Worm (Caenorhabditis elegans) whole organism, L1 larva: ENCODE results near the gene msp-81.

Source experiments
- C04F5.9 ChIP-seq: sonication (generic microtip); optimal IDR thresholded peaks from 2 replicates; lab custom pipeline; 2016; ENCODE audit warnings: missing genetic modification characterization, missing compliant biosample characterization
- C16A3.4 ChIP-seq: fragments of 150-350 bp; optimal IDR thresholded peaks from 2 replicates; lab custom pipeline; 2014; ENCODE audit warnings: missing biosample characterization, missing genetic modification characterization
- F16B12.6 ChIP-seq: fragments of 150-350 bp; optimal IDR thresholded peaks from 2 replicates; lab custom pipeline; 2014; ENCODE audit warnings: missing biosample characterization, missing genetic modification characterization
- Y116A8C.19 ChIP-seq: sonication (generic microtip); optimal IDR thresholded peaks from 2 replicates; lab custom pipeline; 2016; ENCODE audit warnings: missing compliant biosample characterization, missing genetic modification characterization, borderline replicate concordance
- alr-1 ChIP-seq: fragments of 200-800 bp; sonication (Bioruptor generic); optimal IDR thresholded peaks from 2 replicates; lab custom pipeline; 2018; ENCODE audit warnings: borderline replicate concordance, mild to moderate bottlenecking, missing genetic modification characterization, missing compliant biosample characterization
- aly-2 ChIP-seq: fragments of 150-350 bp; optimal IDR thresholded peaks from 2 replicates; lab custom pipeline; 2014; ENCODE audit warnings: missing biosample characterization, missing genetic modification characterization
- ama-1 ChIP-seq: fragments of 150-350 bp; optimal IDR thresholded peaks from 2 replicates; lab custom pipeline; 2014
- blmp-1 ChIP-seq: fragments of 150-350 bp; optimal IDR thresholded peaks from 2 replicates; lab custom pipeline; 2014; ENCODE audit warnings: missing biosample characterization, missing genetic modification characterization
- ceh-63 ChIP-seq: fragments of 200-800 bp; sonication (Bioruptor generic); optimal IDR thresholded peaks from 2 replicates; lab custom pipeline; 2018; ENCODE audit warnings: mild to moderate bottlenecking, missing genetic modification characterization, missing compliant biosample characterization
- ceh-8 ChIP-seq: fragments of 200-800 bp; sonication (Bioruptor generic); optimal IDR thresholded peaks from 2 replicates; lab custom pipeline; 2018; ENCODE audit warnings: mild to moderate bottlenecking, missing genetic modification characterization, moderate library complexity, missing compliant biosample characterization
- ceh-82 ChIP-seq, 3 experiments: fragments of 150-350 bp in 1 of 3; sonication (generic microtip) in 2 of 3; optimal IDR thresholded peaks; 2 replicates each; lab custom pipeline; 2014 to 2017; ENCODE audit warnings: missing biosample characterization in 3 of 3, missing genetic modification characterization in 3 of 3
- ceh-90 ChIP-seq: sonication (generic microtip); optimal IDR thresholded peaks from 2 replicates; lab custom pipeline; 2016; ENCODE audit warnings: missing genetic modification characterization, missing compliant biosample characterization
- dpl-1 ChIP-seq, 3 experiments: fragments of 150-350 bp in 2 of 3; sonication (generic microtip) in 1 of 3; optimal IDR thresholded peaks; 2 replicates each; lab custom pipeline; 2014 to 2017; ENCODE audit warnings: missing biosample characterization in 3 of 3, missing genetic modification characterization in 3 of 3, missing genetic modification reagents in 3 of 3
- dsc-1 ChIP-seq: sonication (generic microtip); optimal IDR thresholded peaks from 2 replicates; lab custom pipeline; 2016; ENCODE audit warnings: mild to moderate bottlenecking, missing genetic modification characterization, missing compliant biosample characterization
- efl-1 ChIP-seq, 4 experiments: fragments of 150-350 bp; optimal IDR thresholded peaks in 3 of 4; peaks in 1 of 4; 1 replicate in 1 of 4; 2 replicates in 3 of 4; lab custom pipeline; 2014; ENCODE audit warnings: missing biosample characterization in 2 of 4, missing genetic modification characterization in 2 of 4, missing genetic modification reagents in 2 of 4
- egl-27 ChIP-seq, 2 experiments: fragments of 150-350 bp in 1 of 2; sonication (generic microtip); optimal IDR thresholded peaks; 3 replicates each; lab custom pipeline; 2017 to 2018; ENCODE audit warnings: missing biosample characterization in 2 of 2, missing genetic modification characterization in 2 of 2, missing genetic modification reagents in 2 of 2
- elt-2 ChIP-seq: sonication (generic microtip); optimal IDR thresholded peaks from 2 replicates; lab custom pipeline; 2016; ENCODE audit warnings: missing genetic modification characterization, mild to moderate bottlenecking, inconsistent platforms, missing compliant biosample characterization, missing genetic modification reagents
- elt-3 ChIP-seq, 6 experiments: fragments of 150-350 bp in 1 of 6; sonication (generic microtip); optimal IDR thresholded peaks; 2 replicates each; lab custom pipeline; 2017 to 2018; ENCODE audit warnings: missing biosample characterization in 6 of 6, missing genetic modification characterization in 6 of 6, inconsistent platforms in 1 of 6
- fos-1 ChIP-seq: fragments of 150-350 bp; optimal IDR thresholded peaks from 2 replicates; lab custom pipeline; 2014; ENCODE audit warnings: missing biosample characterization, missing genetic modification characterization
- hlh-17 ChIP-seq: fragments of 200-800 bp; sonication (Bioruptor generic); optimal IDR thresholded peaks from 2 replicates; lab custom pipeline; 2018; ENCODE audit warnings: missing genetic modification characterization, mild to moderate bottlenecking, missing compliant biosample characterization, moderate library complexity, borderline replicate concordance
- isw-1 ChIP-seq: fragments of 200-800 bp; sonication (Bioruptor generic); IDR thresholded peaks from 2 replicates; pipeline ENCODE4 v1.3.6; 2022; ENCODE audit warnings: missing genetic modification characterization, missing compliant biosample characterization
- lin-13 ChIP-seq: fragments of 150-350 bp; optimal IDR thresholded peaks from 2 replicates; lab custom pipeline; 2014; ENCODE audit warnings: missing biosample characterization, missing genetic modification reagents, missing genetic modification characterization
- lin-14 ChIP-seq: fragments of 200-800 bp; sonication (Bioruptor generic); optimal IDR thresholded peaks from 2 replicates; lab custom pipeline; 2018; ENCODE audit warnings: mild to moderate bottlenecking, missing genetic modification characterization, moderate library complexity, missing compliant biosample characterization
- lin-15B ChIP-seq: fragments of 150-350 bp; sonication (generic microtip); optimal IDR thresholded peaks from 3 replicates; lab custom pipeline; 2014; ENCODE audit warnings: missing biosample characterization, missing genetic modification characterization
- lin-35 ChIP-seq, 2 experiments: fragments of 150-350 bp; optimal IDR thresholded peaks; 2 replicates each; lab custom pipeline; 2014; ENCODE audit warnings: missing biosample characterization in 2 of 2, missing genetic modification characterization in 2 of 2, missing genetic modification reagents in 2 of 2
- lin-39 ChIP-seq: fragments of 150-350 bp; optimal IDR thresholded peaks from 2 replicates; lab custom pipeline; 2014; ENCODE audit warnings: missing biosample characterization, missing genetic modification reagents, missing genetic modification characterization
- lir-3 ChIP-seq: sonication (generic microtip); optimal IDR thresholded peaks from 2 replicates; lab custom pipeline; 2016; ENCODE audit warnings: mild to moderate bottlenecking, missing genetic modification characterization, moderate library complexity, missing compliant biosample characterization; ENCODE audit not compliant: poor library complexity
- lsy-2 ChIP-seq, 2 experiments: fragments of 150-350 bp; optimal IDR thresholded peaks; 2 replicates each; lab custom pipeline; 2014; ENCODE audit warnings: missing biosample characterization in 2 of 2, missing genetic modification characterization in 2 of 2
- mdl-1 ChIP-seq, 2 experiments: fragments of 150-350 bp; optimal IDR thresholded peaks; 2 replicates each; lab custom pipeline; 2014 to 2017; ENCODE audit warnings: missing biosample characterization in 2 of 2, missing genetic modification characterization in 2 of 2, inconsistent platforms in 1 of 2
- mef-2 ChIP-seq: fragments of 150-350 bp; optimal IDR thresholded peaks from 2 replicates; lab custom pipeline; 2014; ENCODE audit warnings: missing biosample characterization, missing genetic modification characterization
- nhr-12 ChIP-seq: sonication (generic microtip); optimal IDR thresholded peaks from 2 replicates; lab custom pipeline; 2017; ENCODE audit warnings: missing biosample characterization, missing genetic modification characterization
- nhr-20 ChIP-seq: sonication (generic microtip); optimal IDR thresholded peaks from 2 replicates; lab custom pipeline; 2016; ENCODE audit warnings: mild to moderate bottlenecking, missing genetic modification characterization, missing compliant biosample characterization
- nhr-237 ChIP-seq: fragments of 150-350 bp; optimal IDR thresholded peaks from 2 replicates; lab custom pipeline; 2014; ENCODE audit warnings: missing biosample characterization, missing genetic modification characterization
- nhr-71 ChIP-seq: sonication (generic microtip); optimal IDR thresholded peaks from 2 replicates; lab custom pipeline; 2016; ENCODE audit warnings: mild to moderate bottlenecking, missing genetic modification characterization, moderate library complexity, missing compliant biosample characterization
- nhr-77 ChIP-seq: fragments of 150-350 bp; optimal IDR thresholded peaks from 2 replicates; lab custom pipeline; 2014; ENCODE audit warnings: missing biosample characterization, missing genetic modification characterization
- nhr-90 ChIP-seq: sonication (generic microtip); optimal IDR thresholded peaks from 2 replicates; lab custom pipeline; 2016; ENCODE audit warnings: mild to moderate bottlenecking, missing genetic modification characterization, missing compliant biosample characterization; ENCODE audit not compliant: poor library complexity
- pag-3 ChIP-seq: sonication (generic microtip); optimal IDR thresholded peaks from 2 replicates; lab custom pipeline; 2017; ENCODE audit warnings: missing genetic modification characterization, mild to moderate bottlenecking, missing compliant biosample characterization, antibody characterized with exemption, borderline replicate concordance; ENCODE audit not compliant: insufficient read depth
- pqm-1 ChIP-seq: sonication (generic microtip); optimal IDR thresholded peaks from 3 replicates; lab custom pipeline; 2017; ENCODE audit warnings: missing biosample characterization, missing genetic modification characterization
- rnt-1 ChIP-seq: sonication (generic microtip); optimal IDR thresholded peaks from 2 replicates; lab custom pipeline; 2016; ENCODE audit warnings: mild to moderate bottlenecking, missing genetic modification characterization, moderate library complexity, missing compliant biosample characterization
- unc-130 ChIP-seq: fragments of 150-350 bp; optimal IDR thresholded peaks from 2 replicates; lab custom pipeline; 2017; ENCODE audit warnings: missing biosample characterization, missing genetic modification characterization, inconsistent platforms
- unc-30 ChIP-seq: sonication (generic microtip); optimal IDR thresholded peaks from 2 replicates; lab custom pipeline; 2017; ENCODE audit warnings: missing biosample characterization, missing genetic modification characterization
- unc-86 ChIP-seq: sonication (generic microtip); optimal IDR thresholded peaks from 2 replicates; lab custom pipeline; 2016; ENCODE audit warnings: missing genetic modification characterization, missing compliant biosample characterization
- zip-4 ChIP-seq: fragments of 200-800 bp; sonication (Bioruptor generic); optimal IDR thresholded peaks from 2 replicates; lab custom pipeline; 2018; ENCODE audit warnings: mild to moderate bottlenecking, missing genetic modification characterization, moderate library complexity, missing compliant biosample characterization

The msp-81 gene

ce11 chrIV:9857952-9858488, 21.8 kb upstream of the msp-81 start, which contains the start of gene npp-1:
Gene npp-1, plus strand, starts transcription at chrIV:9858488.
- no peak for TF ChIP-seq zip-4 (GFP tag; lab: Kevin White, UChicago)
- peak; percentile 35 for TF ChIP-seq lin-13 (GFP tag; lab: Kevin White, UChicago)
- peak; percentile 36 for TF ChIP-seq blmp-1
- peak; percentile 17 for TF ChIP-seq nhr-90 (tag; lab: Kevin White, UChicago)
- TF ChIP-seq efl-1 (optimal IDR thresholded peaks at IDR 0.05; lab: Kevin White, UChicago), result peak; percentile 62 to 72
- TF ChIP-seq efl-1 (GFP tag; optimal IDR thresholded peaks at IDR 0.05 in 1 of 2; lab: Kevin White, UChicago), result peak; percentile 56 to 90
- TF ChIP-seq dsc-1 (tag; lab: Kevin White, UChicago), result no peak
- peak; percentile 43 for TF ChIP-seq rnt-1
- peak in 1 of 6 experiments; percentile 24 for TF ChIP-seq elt-3 (tag; optimal IDR thresholded peaks at IDR 0.05; lab: Kevin White, UChicago)
- TF ChIP-seq ceh-82 (tag; optimal IDR thresholded peaks at IDR 0.05; lab: Kevin White, UChicago), result peak in 1 of 3 experiments; percentile 20
- peak; percentile 37 for TF ChIP-seq nhr-20 (tag; lab: Kevin White, UChicago)
- TF ChIP-seq fos-1 (tag; lab: Kevin White, UChicago), result no peak
- TF ChIP-seq isw-1, result peak; percentile 10; the same call in 1 of the 2 replicates
- peak; percentile 9 for TF ChIP-seq F16B12.6 (tag; lab: Kevin White, UChicago)
- TF ChIP-seq lin-15B (tag; lab: Kevin White, UChicago), result peak; percentile 37
- TF ChIP-seq nhr-237 (tag; lab: Kevin White, UChicago), result no peak
- TF ChIP-seq C16A3.4, result peak; percentile 79
- TF ChIP-seq mdl-1 (tag; optimal IDR thresholded peaks at IDR 0.05; lab: Kevin White, UChicago), result no peak
- TF ChIP-seq dpl-1 (GFP tag; optimal IDR thresholded peaks at IDR 0.05; lab: Kevin White, UChicago), result peak; percentile 49 to 69 (median 49)
- peak; percentile 46 for TF ChIP-seq lir-3 (tag; lab: Kevin White, UChicago)
- TF ChIP-seq lin-35 (GFP tag; optimal IDR thresholded peaks at IDR 0.05; lab: Kevin White, UChicago), result peak; percentile 34 to 81
- no peak for TF ChIP-seq lin-14 (GFP tag; lab: Kevin White, UChicago)
- no peak for TF ChIP-seq ceh-8 (GFP tag; lab: Kevin White, UChicago)
- TF ChIP-seq lsy-2 (tag; optimal IDR thresholded peaks at IDR 0.05; lab: Kevin White, UChicago), result peak in 1 of 2 experiments; percentile 70

ce11 chrIV:9855712-9856111, 19.5 kb upstream of the msp-81 start, which contains the start of gene K07F5.12:
Gene K07F5.12, plus strand, starts transcription at chrIV:9856012.
- TF ChIP-seq egl-27 (tag; optimal IDR thresholded peaks at IDR 0.05; lab: Kevin White, UChicago), result no peak
- no peak for TF ChIP-seq mef-2 (tag; lab: Kevin White, UChicago)
- no peak for TF ChIP-seq nhr-77
- no peak for TF ChIP-seq aly-2 (tag; lab: Kevin White, UChicago)
- no peak for TF ChIP-seq nhr-90 (tag; lab: Kevin White, UChicago)
- TF ChIP-seq nhr-12 (tag; lab: Kevin White, UChicago), result no peak
- no peak for TF ChIP-seq unc-30 (tag; lab: Kevin White, UChicago)
- no peak for TF ChIP-seq ceh-90 (tag; lab: Kevin White, UChicago)
- no peak for TF ChIP-seq unc-86 (tag; lab: Kevin White, UChicago)
- TF ChIP-seq ceh-63 (GFP tag; lab: Kevin White, UChicago), result no peak
- TF ChIP-seq pag-3, result no peak
- no peak for TF ChIP-seq lin-39 (tag; lab: Kevin White, UChicago)
- TF ChIP-seq C04F5.9 (tag; lab: Kevin White, UChicago), result no peak
- TF ChIP-seq ama-1 (lab: Kevin White, UChicago), result no peak
- TF ChIP-seq unc-130 (tag; lab: Kevin White, UChicago), result no peak
- no peak for TF ChIP-seq nhr-71
- no peak for TF ChIP-seq rnt-1

ce11 chrIV:9854952-9855351, 18.7 kb upstream of the msp-81 start:
- TF ChIP-seq hlh-17 (GFP tag; lab: Kevin White, UChicago) (no peak), Y116A8C.19 (tag; lab: Kevin White, UChicago) (no peak), ceh-82 (tag; optimal IDR thresholded peaks at IDR 0.05; lab: Kevin White, UChicago) (no peak), elt-2 (tag; lab: Kevin White, UChicago) (peak; percentile 5), alr-1 (tag; lab: Kevin White, UChicago) (no peak), pqm-1 (no peak), lin-13 (GFP tag; lab: Kevin White, UChicago) (no peak)
